Worm (Caenorhabditis elegans) whole organism, L3 larva: Measurements from ENCODE around the gene nlp-24.

ENCODE experiments used
- ama-1 ChIP-seq: fragments of 150-350 bp; optimal IDR thresholded peaks from 2 replicates; lab custom pipeline; 2018
- ceh-28 ChIP-seq: fragments of 150-350 bp; optimal IDR thresholded peaks from 2 replicates; lab custom pipeline; 2014; ENCODE audit warnings: missing biosample characterization, missing genetic modification reagents, missing genetic modification characterization
- ceh-82 ChIP-seq: fragments of 150-350 bp; optimal IDR thresholded peaks from 2 replicates; lab custom pipeline; 2014; ENCODE audit warnings: missing biosample characterization, missing genetic modification characterization
- fos-1 ChIP-seq: fragments of 150-350 bp; optimal IDR thresholded peaks from 2 replicates; lab custom pipeline; 2014; ENCODE audit warnings: missing biosample characterization, missing genetic modification characterization
- lin-39 ChIP-seq: fragments of 150-350 bp; optimal IDR thresholded peaks from 2 replicates; lab custom pipeline; 2018; ENCODE audit warnings: missing biosample characterization, missing genetic modification reagents, missing genetic modification characterization
- nhr-25 ChIP-seq: sonication (generic microtip); optimal IDR thresholded peaks from 2 replicates; lab custom pipeline; 2017; ENCODE audit warnings: missing biosample characterization, missing genetic modification characterization
- nhr-77 ChIP-seq: fragments of 150-350 bp; optimal IDR thresholded peaks from 2 replicates; lab custom pipeline; 2014; ENCODE audit warnings: missing biosample characterization, missing genetic modification characterization
- sea-2 ChIP-seq: fragments of 150-350 bp; sonication (generic microtip); optimal IDR thresholded peaks from 4 replicates; lab custom pipeline; 2014; ENCODE audit warnings: missing biosample characterization, missing genetic modification reagents, missing genetic modification characterization

DNA sequence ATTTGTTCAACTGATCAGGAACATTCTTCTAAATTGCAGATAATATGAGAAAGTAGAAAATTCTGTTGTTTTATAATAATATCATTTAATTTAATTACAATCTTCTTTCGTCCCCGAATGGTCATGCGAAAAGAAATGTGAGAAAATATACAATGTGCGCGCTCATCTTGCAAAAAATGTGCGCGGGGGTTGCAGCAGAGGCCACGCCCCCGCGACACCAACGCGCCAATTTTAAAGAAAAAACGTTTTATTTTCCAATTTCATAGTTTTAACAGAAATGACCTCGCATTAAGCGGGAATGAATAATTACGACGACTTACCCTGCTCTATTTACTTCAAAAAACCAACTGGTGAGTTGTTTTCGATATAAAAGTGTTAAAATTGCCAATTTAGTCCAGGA, 5.7 kb upstream of the nlp-24 start, which contains the start of gene sas-5:
- TF ChIP-seq lin-39 (tag; lab: Kevin White, UChicago) (peak; percentile 54), ceh-28 (tag; lab: Kevin White, UChicago) (peak; percentile 40), fos-1 (no peak), ceh-82 (tag; lab: Kevin White, UChicago) (peak; percentile 83), nhr-77 (no peak), nhr-25 (tag; lab: Kevin White, UChicago) (peak; percentile 56), sea-2 (no peak), ama-1 (lab: Kevin White, UChicago) (no peak)
